Worm (Caenorhabditis elegans) whole organism, L4/young adult: ENCODE data around the gene odc-1.

Experiments used
- W03F9.2 ChIP-seq: fragments of 150-350 bp; optimal IDR thresholded peaks from 2 replicates; lab custom pipeline; 2014; ENCODE audit warnings: missing biosample characterization, missing genetic modification characterization
- dao-5 ChIP-seq: sonication (generic microtip); optimal IDR thresholded peaks from 2 replicates; lab custom pipeline; 2016; ENCODE audit warnings: missing genotype, missing genetic modification characterization, moderate library complexity, missing compliant biosample characterization
- him-1 ChIP-seq: sonication (generic microtip); optimal IDR thresholded peaks from 2 replicates; lab custom pipeline; 2016; ENCODE audit warnings: missing genotype, missing genetic modification reagents, missing genetic modification characterization, missing compliant biosample characterization

DNA sequence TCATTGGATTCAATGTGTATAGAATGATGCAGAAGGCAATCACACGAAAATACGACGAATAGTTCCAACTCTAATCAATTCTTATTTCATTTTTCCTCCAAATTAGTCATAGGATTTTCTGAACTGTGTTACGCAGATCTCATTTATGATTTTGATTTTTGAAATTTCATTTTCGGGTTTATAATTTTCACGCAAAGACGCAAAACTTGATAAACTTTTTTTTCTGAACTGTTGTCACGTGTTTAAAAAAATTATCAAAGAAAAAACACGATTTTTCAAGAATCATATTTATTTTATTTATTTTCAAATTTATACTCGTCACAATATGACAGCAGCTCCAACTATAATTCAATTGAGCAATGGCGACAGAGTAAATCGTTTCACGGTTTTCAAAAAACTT, 3.3 kb downstream of the odc-1 start, which contains the start of gene K11C4.1:
- no peak for TF ChIP-seq W03F9.2
- TF ChIP-seq him-1 (tag; lab: Kevin White, UChicago): no peak
- no peak for TF ChIP-seq dao-5 (tag; lab: Kevin White, UChicago)
